Worm (Caenorhabditis elegans) whole organism, late embryonic: Measurements from ENCODE around the gene C29F3.7.

Source experiments
- ama-1 ChIP-seq: fragments of 150-350 bp; optimal IDR thresholded peaks from 2 replicates; lab custom pipeline; 2014
- ceh-22 ChIP-seq: sonication (generic microtip); optimal IDR thresholded peaks from 2 replicates; lab custom pipeline; 2017; ENCODE audit warnings: missing biosample characterization, missing genetic modification characterization
- fkh-10 ChIP-seq: fragments of 150-350 bp; optimal IDR thresholded peaks from 2 replicates; lab custom pipeline; 2014; ENCODE audit warnings: missing biosample characterization, missing genetic modification reagents, missing genetic modification characterization
- mec-3 ChIP-seq: sonication (generic microtip); optimal IDR thresholded peaks from 2 replicates; lab custom pipeline; 2016; ENCODE audit warnings: borderline replicate concordance, missing genetic modification characterization, missing compliant biosample characterization
- nhr-11 ChIP-seq: fragments of 150-350 bp; optimal IDR thresholded peaks from 2 replicates; lab custom pipeline; 2014; ENCODE audit warnings: missing biosample characterization, missing genetic modification characterization
- pha-4 ChIP-seq: fragments of 150-350 bp; optimal IDR thresholded peaks from 2 replicates; lab custom pipeline; 2018; ENCODE audit warnings: missing biosample characterization, missing genetic modification reagents, missing genetic modification characterization
- tbx-2 ChIP-seq: sonication (generic microtip); optimal IDR thresholded peaks from 2 replicates; lab custom pipeline; 2016; ENCODE audit warnings: missing genetic modification characterization, missing compliant biosample characterization

- TF ChIP-seq pha-4 (tag; lab: Kevin White, UChicago): no peak
- TF ChIP-seq fkh-10 (GFP tag; lab: Kevin White, UChicago): no peak
- no peak for TF ChIP-seq ama-1
- no peak for TF ChIP-seq mec-3
- TF ChIP-seq tbx-2: no peak
- TF ChIP-seq ceh-22: no peak
- no peak for TF ChIP-seq nhr-11 (tag; lab: Kevin White, UChicago)
Observed at ce11 chrV:15306745-15307144, 48.0 kb upstream of the C29F3.7 start, which contains the start of gene T26H8.4.
